Fruit fly (Drosophila melanogaster) whole organism, embryonic: Measurements from ENCODE around the gene CG33654.

Source experiments
- Bteb2 ChIP-seq: fragments of 200-800 bp; sonication (Bioruptor generic); optimal IDR thresholded peaks from 2 replicates; lab custom pipeline; 2016; ENCODE audit warnings: missing biosample characterization, missing genetic modification characterization
- CG10543 ChIP-seq: fragments of 200-800 bp; sonication (Bioruptor generic); optimal IDR thresholded peaks from 3 replicates; lab custom pipeline; 2017; ENCODE audit warnings: missing biosample characterization, mild to moderate bottlenecking, missing genetic modification characterization, moderate library complexity
- CG10565 ChIP-seq: fragments of 200-800 bp; sonication (Bioruptor generic); optimal IDR thresholded peaks from 3 replicates; lab custom pipeline; 2016; ENCODE audit warnings: missing biosample characterization, mild to moderate bottlenecking, missing genetic modification characterization
- CG11085 ChIP-seq: fragments of 200-800 bp; sonication (Bioruptor generic); IDR thresholded peaks from 2 replicates; pipeline ENCODE4 v1.3.6; 2022; ENCODE audit warnings: missing biosample characterization, missing genetic modification characterization
- CG13123 ChIP-seq: fragments of 200-800 bp; sonication (Bioruptor generic); optimal IDR thresholded peaks from 2 replicates; lab custom pipeline; 2016; ENCODE audit warnings: missing biosample characterization, missing genetic modification characterization
- CG13296 ChIP-seq: fragments of 200-800 bp; sonication (Bioruptor generic); optimal IDR thresholded peaks from 3 replicates; lab custom pipeline; 2018; ENCODE audit warnings: missing biosample characterization, mild to moderate bottlenecking, missing genetic modification characterization
- CG14014 ChIP-seq: fragments of 200-800 bp; sonication (Bioruptor generic); IDR thresholded peaks from 2 replicates; pipeline ENCODE4 v1.3.6; 2022; ENCODE audit warnings: missing biosample characterization, missing genetic modification characterization
- CG14441 ChIP-seq: fragments of 200-800 bp; sonication (Bioruptor generic); IDR thresholded peaks from 2 replicates; pipeline ENCODE4 v1.3.6; 2022; ENCODE audit warnings: missing biosample characterization, missing genetic modification characterization
- CG14965 ChIP-seq: fragments of 200-800 bp; sonication (Bioruptor generic); optimal IDR thresholded peaks from 2 replicates; lab custom pipeline; 2016; ENCODE audit warnings: missing biosample characterization, missing genetic modification characterization, borderline replicate concordance
- CG15073 ChIP-seq: fragments of 200-800 bp; sonication (Bioruptor generic); optimal IDR thresholded peaks from 2 replicates; lab custom pipeline; 2016; ENCODE audit warnings: missing biosample characterization, missing genetic modification characterization
- CG1602 ChIP-seq: fragments of 200-800 bp; sonication (Bioruptor generic); optimal IDR thresholded peaks from 3 replicates; lab custom pipeline; 2016; ENCODE audit warnings: missing biosample characterization, missing genetic modification characterization
- CG17328 ChIP-seq: fragments of 200-800 bp; sonication (Bioruptor generic); IDR thresholded peaks from 2 replicates; pipeline ENCODE4 v1.3.6; 2022; ENCODE audit warnings: missing biosample characterization, missing genetic modification characterization
- CG1832 ChIP-seq: fragments of 200-800 bp; sonication (Bioruptor generic); optimal IDR thresholded peaks from 2 replicates; lab custom pipeline; 2017; ENCODE audit warnings: missing biosample characterization, mild to moderate bottlenecking, missing genetic modification characterization, inconsistent platforms
- CG30403 ChIP-seq: fragments of 200-800 bp; sonication (Bioruptor generic); optimal IDR thresholded peaks from 3 replicates; lab custom pipeline; 2016; ENCODE audit warnings: missing biosample characterization, missing genetic modification characterization
- CG33213 ChIP-seq: fragments of 200-800 bp; sonication (Bioruptor generic); optimal IDR thresholded peaks from 3 replicates; lab custom pipeline; 2016; ENCODE audit warnings: missing biosample characterization, missing genetic modification characterization
- CG4328 ChIP-seq: fragments of 200-800 bp; sonication (Bioruptor generic); optimal IDR thresholded peaks from 3 replicates; lab custom pipeline; 2017; ENCODE audit warnings: missing biosample characterization, missing genetic modification reagents, missing genetic modification characterization
- CG4360 ChIP-seq: fragments of 200-800 bp; sonication (Bioruptor generic); IDR thresholded peaks from 2 replicates; pipeline ENCODE4 v1.3.6; 2022; ENCODE audit warnings: missing biosample characterization, missing genetic modification characterization
- CG6791 ChIP-seq: fragments of 200-800 bp; sonication (Bioruptor generic); IDR thresholded peaks from 3 replicates; pipeline ENCODE4 v1.3.6; 2022; ENCODE audit warnings: missing biosample characterization, missing genetic modification characterization; ENCODE audit not compliant: partially characterized antibody
- CG7271 ChIP-seq: fragments of 200-800 bp; sonication (Bioruptor generic); optimal IDR thresholded peaks from 2 replicates; lab custom pipeline; 2018; ENCODE audit warnings: missing biosample characterization, mild to moderate bottlenecking, missing genetic modification characterization, moderate library complexity
- CG7928 ChIP-seq: fragments of 200-800 bp; sonication (Bioruptor generic); optimal IDR thresholded peaks from 2 replicates; lab custom pipeline; 2017; ENCODE audit warnings: missing biosample characterization, mild to moderate bottlenecking, missing genetic modification characterization
- CG9876 ChIP-seq: fragments of 200-800 bp; sonication (Bioruptor generic); optimal IDR thresholded peaks from 2 replicates; lab custom pipeline; 2016; ENCODE audit warnings: missing biosample characterization, missing genetic modification characterization
- D ChIP-seq, 2 experiments: fragments of 200-800 bp in 1 of 2; fragments of >200 bp in 1 of 2; sonication (Bioruptor generic) in 1 of 2; optimal IDR thresholded peaks; 2 replicates in 1 of 2; 3 replicates in 1 of 2; lab custom pipeline; 2017; ENCODE audit warnings: mild to moderate bottlenecking in 1 of 2, missing biosample characterization in 1 of 2, missing genetic modification characterization in 1 of 2, missing genetic modification reagents in 1 of 2
- Deaf1 ChIP-seq: fragments of 200-800 bp; optimal IDR thresholded peaks from 3 replicates; lab custom pipeline; 2019; ENCODE audit warnings: missing biosample characterization, mild to moderate bottlenecking, missing genetic modification characterization, moderate library complexity
- Drgx ChIP-seq: fragments of 200-800 bp; sonication (Bioruptor generic); IDR thresholded peaks from 2 replicates; pipeline ENCODE4 v1.3.6; 2022; ENCODE audit warnings: missing biosample characterization, missing genetic modification characterization
- Fer3 ChIP-seq: fragments of 200-800 bp; sonication (Bioruptor generic); optimal IDR thresholded peaks from 2 replicates; lab custom pipeline; 2018; ENCODE audit warnings: missing biosample characterization, mild to moderate bottlenecking, missing genetic modification characterization, moderate library complexity
- Hr39 ChIP-seq: fragments of >200 bp; optimal IDR thresholded peaks from 2 replicates; lab custom pipeline; 2017
- Jarid2 ChIP-seq: fragments of 200-800 bp; sonication (Bioruptor generic); optimal IDR thresholded peaks from 3 replicates; lab custom pipeline; 2017; ENCODE audit warnings: mild to moderate bottlenecking, missing biosample characterization, missing genetic modification reagents, missing genetic modification characterization
- Neu2 ChIP-seq: fragments of 200-800 bp; sonication (Bioruptor generic); optimal IDR thresholded peaks from 3 replicates; lab custom pipeline; 2016; ENCODE audit warnings: missing biosample characterization, missing genetic modification characterization, borderline replicate concordance
- Sox100B ChIP-seq: fragments of 200-800 bp; sonication (Bioruptor generic); optimal IDR thresholded peaks from 3 replicates; lab custom pipeline; 2018; ENCODE audit warnings: missing biosample characterization, mild to moderate bottlenecking, missing genetic modification characterization
- crp ChIP-seq, 2 experiments: fragments of 200-800 bp; sonication (Bioruptor generic); optimal IDR thresholded peaks; 2 replicates in 1 of 2; 3 replicates in 1 of 2; lab custom pipeline; 2017; ENCODE audit warnings: missing biosample characterization in 2 of 2, missing genetic modification characterization in 2 of 2, mild to moderate bottlenecking in 1 of 2, moderate library complexity in 1 of 2
- dati ChIP-seq: fragments of 200-800 bp; sonication (Bioruptor generic); IDR thresholded peaks from 2 replicates; pipeline ENCODE4 v1.3.6; 2022; ENCODE audit warnings: missing biosample characterization, missing genetic modification characterization
- disco-r ChIP-seq: fragments of 200-800 bp; sonication (Bioruptor generic); optimal IDR thresholded peaks from 2 replicates; lab custom pipeline; 2016; ENCODE audit warnings: missing biosample characterization, missing genetic modification characterization
- dysf ChIP-seq: fragments of 200-800 bp; sonication (Bioruptor generic); IDR thresholded peaks from 3 replicates; pipeline ENCODE4 v1.3.6; 2022; ENCODE audit warnings: missing biosample characterization, missing genetic modification characterization
- insv ChIP-seq, 2 experiments: fragments of 200-800 bp; sonication (Bioruptor generic); optimal IDR thresholded peaks; 3 replicates each; lab custom pipeline; 2016 to 2018; ENCODE audit warnings: missing biosample characterization in 2 of 2, missing genetic modification characterization in 2 of 2
- kni ChIP-seq: fragments of 200-800 bp; sonication (Bioruptor generic); optimal IDR thresholded peaks from 3 replicates; lab custom pipeline; 2017; ENCODE audit warnings: mild to moderate bottlenecking, missing biosample characterization, missing genetic modification reagents, missing genetic modification characterization
- luna ChIP-seq: fragments of 200-800 bp; sonication (Bioruptor generic); optimal IDR thresholded peaks from 2 replicates; lab custom pipeline; 2016; ENCODE audit warnings: missing biosample characterization, missing genetic modification characterization
- mld ChIP-seq: fragments of 200-800 bp; sonication (Bioruptor generic); IDR thresholded peaks from 3 replicates; pipeline ENCODE4 v1.3.6; 2022; ENCODE audit warnings: missing biosample characterization, missing genetic modification characterization; ENCODE audit not compliant: partially characterized antibody
- prd ChIP-seq, 3 experiments: fragments of >200 bp in 2 of 3; fragments of 200-800 bp in 1 of 3; sonication (Bioruptor generic) in 1 of 3; optimal IDR thresholded peaks in 2 of 3; IDR thresholded peaks in 1 of 3; 2 replicates in 2 of 3; 3 replicates in 1 of 3; pipeline versions ENCODE4 v1.3.6 to Lab custom; 2017 to 2022; ENCODE audit warnings: missing biosample characterization in 1 of 3, missing genetic modification characterization in 1 of 3
- ranshi ChIP-seq: fragments of 200-800 bp; sonication (Bioruptor generic); IDR thresholded peaks from 2 replicates; pipeline ENCODE4 v1.3.6; 2022; ENCODE audit warnings: missing biosample characterization, missing genetic modification characterization
- sim ChIP-seq: fragments of 200-800 bp; sonication (Bioruptor generic); IDR thresholded peaks from 2 replicates; pipeline ENCODE4 v1.3.6; 2022; ENCODE audit warnings: missing biosample characterization, missing genetic modification characterization
- sisA ChIP-seq: fragments of 200-800 bp; sonication (Bioruptor generic); IDR thresholded peaks from 2 replicates; pipeline ENCODE4 v1.3.6; 2022; ENCODE audit warnings: missing biosample characterization, missing genetic modification characterization
- slp2 ChIP-seq: fragments of 200-800 bp; sonication (Bioruptor generic); optimal IDR thresholded peaks from 2 replicates; lab custom pipeline; 2016; ENCODE audit warnings: missing biosample characterization, missing genetic modification characterization
- sqz ChIP-seq: fragments of 200-800 bp; sonication (Bioruptor generic); optimal IDR thresholded peaks from 3 replicates; lab custom pipeline; 2018; ENCODE audit warnings: missing biosample characterization, mild to moderate bottlenecking, missing genetic modification characterization
- stc ChIP-seq: fragments of 200-800 bp; sonication (Bioruptor generic); IDR thresholded peaks from 2 replicates; pipeline ENCODE4 v1.3.6; 2022; ENCODE audit warnings: missing biosample characterization, missing genetic modification characterization
- tin ChIP-seq: fragments of 200-800 bp; sonication (Bioruptor generic); optimal IDR thresholded peaks from 3 replicates; lab custom pipeline; 2016; ENCODE audit warnings: missing biosample characterization, missing genetic modification characterization
- toy ChIP-seq: fragments of 200-800 bp; sonication (Bioruptor generic); IDR thresholded peaks from 2 replicates; pipeline ENCODE4 v1.3.6; 2022; ENCODE audit warnings: missing biosample characterization, missing genetic modification characterization
- trem ChIP-seq: fragments of 200-800 bp; optimal IDR thresholded peaks from 3 replicates; lab custom pipeline; 2019; ENCODE audit warnings: missing biosample characterization, mild to moderate bottlenecking, missing genetic modification characterization, moderate library complexity
- twi ChIP-seq: fragments of 200-800 bp; optimal IDR thresholded peaks from 2 replicates; lab custom pipeline; 2019; ENCODE audit warnings: missing biosample characterization, mild to moderate bottlenecking, missing genetic modification characterization, moderate library complexity
- unpg ChIP-seq: fragments of 200-800 bp; sonication (Bioruptor generic); optimal IDR thresholded peaks from 3 replicates; lab custom pipeline; 2018; ENCODE audit warnings: missing biosample characterization, mild to moderate bottlenecking, missing genetic modification characterization, moderate library complexity

Gene CG33654

DNA sequence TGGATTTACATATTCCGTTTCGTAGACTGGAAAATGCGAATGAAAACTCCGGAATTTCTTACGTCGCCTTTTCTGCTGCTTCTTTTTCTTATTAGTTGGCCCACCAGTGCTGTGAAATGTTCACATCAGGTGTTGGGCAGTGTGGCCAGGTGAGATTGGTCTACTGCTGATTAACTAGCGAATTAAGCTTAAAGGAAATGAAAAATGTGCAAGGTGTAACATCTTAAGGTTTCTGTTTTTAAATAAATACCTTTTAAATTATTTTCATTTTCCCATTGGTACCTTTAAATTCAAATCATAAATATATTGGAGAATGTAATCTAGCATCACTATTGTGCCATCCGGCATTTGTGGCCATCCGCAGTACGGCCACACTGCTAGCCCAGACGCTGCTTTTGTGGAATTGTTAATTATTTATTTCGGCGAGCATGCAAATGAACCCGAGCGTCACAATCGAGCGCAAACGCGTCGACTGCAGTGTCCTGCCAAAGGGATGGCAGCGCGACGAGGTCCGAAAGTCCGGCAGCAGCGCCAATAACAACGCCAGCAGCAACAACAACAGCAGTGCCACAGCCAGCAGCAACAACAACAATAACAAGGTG is 23.5 kb downstream of the CG33654 start, which contains the start of the genes AP-1mu and MBD-like (continued):
- TF ChIP-seq CG4360 (GFP tag; lab: Robert Waterston, UW) (peak; percentile 99), stc (GFP tag; lab: Robert Waterston, UW) (no peak), dysf (peak; percentile 63; the same call in 1 of the 3 replicates), sisA (peak; percentile 56), kni (GFP tag; lab: Kevin White, UChicago) (peak; percentile 10), trem (tag; lab: Kevin White, UChicago) (peak; percentile 80), unpg (GFP tag; lab: Kevin White, UChicago) (peak; percentile 66), CG7928 (GFP tag; lab: Kevin White, UChicago) (peak; percentile 6), tin (GFP tag; lab: Kevin White, UChicago) (peak; percentile 63), Bteb2 (peak; percentile 52), insv (GFP tag; optimal IDR thresholded peaks at IDR 0.05; lab: Kevin White, UChicago) (peak; percentile 68 to 97), CG10543 (GFP tag; lab: Kevin White, UChicago) (peak; percentile 64), CG30403 (peak; percentile 83), CG14965 (GFP tag; lab: Kevin White, UChicago) (no peak), CG6791 (GFP tag; lab: Robert Waterston, UW) (no peak), CG13123 (GFP tag; lab: Kevin White, UChicago) (peak; percentile 64), crp (GFP tag; optimal IDR thresholded peaks at IDR 0.05; lab: Kevin White, UChicago) (peak in 1 of 2 experiments; percentile 76), CG17328 (no peak), CG7271 (tag; lab: Kevin White, UChicago) (no peak), Fer3 (peak; percentile 53), CG13296 (GFP tag; lab: Kevin White, UChicago) (peak; percentile 31), CG9876 (GFP tag; lab: Kevin White, UChicago) (no peak), prd (optimal IDR thresholded peaks at IDR 0.05; lab: Kevin White, UChicago) (no peak), prd (GFP tag; IDR thresholded peaks at IDR 0.05; lab: Robert Waterston, UW) (peak; percentile 77), CG1832 (GFP tag; lab: Kevin White, UChicago) (no peak), disco-r (GFP tag; lab: Kevin White, UChicago) (no peak), dati (no peak), luna (GFP tag; lab: Kevin White, UChicago) (peak; percentile 57), CG33213 (GFP tag; lab: Kevin White, UChicago) (peak; percentile 53), twi (tag; lab: Kevin White, UChicago) (peak; percentile 46), slp2 (GFP tag; lab: Kevin White, UChicago) (peak; percentile 56), Deaf1 (no peak), CG14441 (GFP tag; lab: Robert Waterston, UW) (peak; percentile 50), CG14014 (GFP tag; lab: Robert Waterston, UW) (0 out of 2 replicates have a peak, but pooled peaks have one; percentile 18), Jarid2 (GFP tag; lab: Kevin White, UChicago) (no peak), Neu2 (GFP tag; lab: Kevin White, UChicago) (no peak), CG11085 (GFP tag; lab: Robert Waterston, UW) (no peak), CG4328 (GFP tag; lab: Kevin White, UChicago) (peak; percentile 21), Sox100B (GFP tag; lab: Kevin White, UChicago) (no peak), CG1602 (GFP tag; lab: Kevin White, UChicago) (peak; percentile 73), CG10565 (GFP tag; lab: Kevin White, UChicago) (no peak), CG15073 (GFP tag; lab: Kevin White, UChicago) (no peak), Drgx (no peak), mld (GFP tag; lab: Robert Waterston, UW) (0 out of 3 replicates have a peak, but pooled peaks have one; percentile 17), Hr39 (lab: Kevin White, UChicago) (no peak), sim (GFP tag; lab: Robert Waterston, UW) (no peak), ranshi (GFP tag; lab: Robert Waterston, UW) (peak; percentile 58; the same call in 1 of the 2 replicates), D (optimal IDR thresholded peaks at IDR 0.05; lab: Kevin White, UChicago) (no peak), D (GFP tag; optimal IDR thresholded peaks at IDR 0.05; lab: Kevin White, UChicago) (no peak), sqz (GFP tag; lab: Kevin White, UChicago) (no peak), toy (GFP tag; lab: Robert Waterston, UW) (0 out of 2 replicates have a peak, but pooled peaks have one; percentile 52)
